Fruit fly (Drosophila melanogaster) whole organism, pupa: ENCODE measurements around the gene CG18304.

ENCODE experiments used
- CG10348 ChIP-seq: fragments of 200-800 bp; sonication (Bioruptor generic); IDR thresholded peaks from 2 replicates; pipeline ENCODE4 v1.3.6; 2022; ENCODE audit warnings: missing biosample characterization, missing genetic modification characterization
- CG12605 ChIP-seq: fragments of 200-800 bp; sonication (Bioruptor generic); IDR thresholded peaks from 2 replicates; pipeline ENCODE4 v1.3.6; 2022; ENCODE audit warnings: missing biosample characterization, missing genetic modification characterization
- CG13204 ChIP-seq: fragments of 200-800 bp; sonication (Bioruptor generic); optimal IDR thresholded peaks from 2 replicates; lab custom pipeline; 2018; ENCODE audit warnings: missing biosample characterization, mild to moderate bottlenecking, missing genetic modification characterization, moderate library complexity
- CG15710 ChIP-seq: fragments of 200-800 bp; sonication (Bioruptor generic); optimal IDR thresholded peaks from 2 replicates; lab custom pipeline; 2018; ENCODE audit warnings: missing biosample characterization, mild to moderate bottlenecking, missing genetic modification characterization, moderate library complexity
- CG17806 ChIP-seq: fragments of 200-800 bp; sonication (Bioruptor generic); optimal IDR thresholded peaks from 2 replicates; lab custom pipeline; 2018; ENCODE audit warnings: missing biosample characterization, mild to moderate bottlenecking, missing genetic modification characterization, moderate library complexity
- CG32121 ChIP-seq: fragments of 200-800 bp; sonication (Bioruptor generic); IDR thresholded peaks from 2 replicates; pipeline ENCODE4 v1.3.6; 2022; ENCODE audit warnings: missing biosample characterization, missing genetic modification characterization
- CG34367 ChIP-seq: fragments of 200-800 bp; sonication (Bioruptor generic); optimal IDR thresholded peaks from 2 replicates; lab custom pipeline; 2018; ENCODE audit warnings: missing biosample characterization, mild to moderate bottlenecking, missing genetic modification characterization
- CG4496 ChIP-seq: fragments of 200-800 bp; sonication (Bioruptor generic); IDR thresholded peaks from 3 replicates; pipeline ENCODE4 v1.3.6; 2022; ENCODE audit warnings: missing biosample characterization, missing genetic modification characterization
- CG8159 ChIP-seq: fragments of 200-800 bp; sonication (Bioruptor generic); optimal IDR thresholded peaks from 3 replicates; lab custom pipeline; 2018; ENCODE audit warnings: missing biosample characterization, mild to moderate bottlenecking, missing genetic modification characterization, moderate library complexity
- CG8301 ChIP-seq: fragments of 200-800 bp; sonication (Bioruptor generic); optimal IDR thresholded peaks from 2 replicates; lab custom pipeline; 2018; ENCODE audit warnings: missing biosample characterization, mild to moderate bottlenecking, missing genetic modification characterization
- CG9948 ChIP-seq: fragments of 200-800 bp; sonication (Bioruptor generic); optimal IDR thresholded peaks from 2 replicates; lab custom pipeline; 2018; ENCODE audit warnings: missing biosample characterization, mild to moderate bottlenecking, missing genetic modification characterization, moderate library complexity
- D1 ChIP-seq: fragments of 200-800 bp; sonication (Bioruptor generic); optimal IDR thresholded peaks from 2 replicates; lab custom pipeline; 2018; ENCODE audit warnings: missing biosample characterization, mild to moderate bottlenecking, missing genetic modification characterization, moderate library complexity
- EcR ChIP-seq: fragments of 200-800 bp; sonication (Bioruptor generic); optimal IDR thresholded peaks from 3 replicates; lab custom pipeline; 2019; ENCODE audit warnings: missing biosample characterization, missing genetic modification characterization, mild to moderate bottlenecking, moderate library complexity, missing genetic modification reagents
- Pif1B ChIP-seq: fragments of 200-800 bp; sonication (Bioruptor generic); optimal IDR thresholded peaks from 3 replicates; lab custom pipeline; 2016; ENCODE audit warnings: missing biosample characterization, missing genetic modification characterization
- Snoo ChIP-seq: fragments of 200-800 bp; sonication (Bioruptor generic); optimal IDR thresholded peaks from 3 replicates; lab custom pipeline; 2017; ENCODE audit warnings: missing biosample characterization, mild to moderate bottlenecking, missing genetic modification characterization, inconsistent platforms
- fd96Ca ChIP-seq: fragments of 200-800 bp; sonication (Bioruptor generic); IDR thresholded peaks from 3 replicates; pipeline ENCODE4 v1.3.6; 2022; ENCODE audit warnings: missing biosample characterization, missing genetic modification characterization
- gl ChIP-seq: fragments of 200-800 bp; sonication (Bioruptor generic); optimal IDR thresholded peaks from 2 replicates; lab custom pipeline; 2018; ENCODE audit warnings: missing biosample characterization, mild to moderate bottlenecking, missing genetic modification characterization
- rn ChIP-seq: fragments of 200-800 bp; sonication (Bioruptor generic); IDR thresholded peaks from 2 replicates; pipeline ENCODE4 v1.3.6; 2022; ENCODE audit warnings: missing biosample characterization, missing genetic modification characterization

CG18304 gene

DNA sequence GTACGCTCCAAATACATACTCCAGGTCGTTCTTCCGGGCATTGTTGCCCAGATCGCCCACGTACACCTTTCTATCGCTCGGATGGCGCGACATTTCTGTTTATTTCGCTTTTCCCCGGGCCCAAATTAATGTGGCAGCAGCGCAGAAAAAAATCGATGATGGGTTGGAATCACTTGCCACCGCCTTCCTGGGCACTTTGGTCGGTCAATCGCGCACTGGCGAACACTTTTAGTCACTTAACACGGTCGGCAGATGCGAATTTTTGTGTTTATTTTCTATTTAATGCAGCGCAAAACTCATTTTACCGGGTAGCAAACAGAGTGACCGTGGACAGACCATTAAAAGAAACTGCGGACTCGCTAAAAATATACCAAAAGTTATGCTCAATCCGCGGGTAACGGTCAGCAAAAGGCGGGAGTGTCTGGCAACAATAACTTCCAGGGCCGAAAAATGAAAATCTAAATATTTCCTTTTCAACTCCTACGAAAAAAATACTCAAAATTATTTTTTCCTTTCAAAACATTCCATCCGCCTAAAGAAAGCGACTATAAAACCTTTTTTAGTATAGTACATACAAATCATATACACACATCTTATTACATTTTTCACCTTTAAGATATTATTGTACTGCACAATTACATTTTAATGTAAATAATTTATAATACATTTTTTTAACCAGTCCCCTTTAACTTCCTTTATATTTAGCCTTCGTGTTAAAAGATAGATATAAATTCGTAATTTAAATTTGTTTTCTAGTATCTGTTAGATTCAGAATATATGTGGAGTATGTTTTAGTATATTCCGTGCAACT lies 22.6 kb downstream of the CG18304 start, which contains the start of gene x16:
x16 (minus strand) TSS at position 361 of the 811 bp plus-strand sequence.
- TF ChIP-seq CG8159 (tag; lab: Kevin White, UChicago) (peak; percentile 13), CG4496 (GFP tag; lab: Robert Waterston, UW) (no peak), CG17806 (no peak), gl (no peak), rn (GFP tag; lab: Robert Waterston, UW) (no peak)
- TF ChIP-seq, all 21 proteins: peak for 1

DNA sequence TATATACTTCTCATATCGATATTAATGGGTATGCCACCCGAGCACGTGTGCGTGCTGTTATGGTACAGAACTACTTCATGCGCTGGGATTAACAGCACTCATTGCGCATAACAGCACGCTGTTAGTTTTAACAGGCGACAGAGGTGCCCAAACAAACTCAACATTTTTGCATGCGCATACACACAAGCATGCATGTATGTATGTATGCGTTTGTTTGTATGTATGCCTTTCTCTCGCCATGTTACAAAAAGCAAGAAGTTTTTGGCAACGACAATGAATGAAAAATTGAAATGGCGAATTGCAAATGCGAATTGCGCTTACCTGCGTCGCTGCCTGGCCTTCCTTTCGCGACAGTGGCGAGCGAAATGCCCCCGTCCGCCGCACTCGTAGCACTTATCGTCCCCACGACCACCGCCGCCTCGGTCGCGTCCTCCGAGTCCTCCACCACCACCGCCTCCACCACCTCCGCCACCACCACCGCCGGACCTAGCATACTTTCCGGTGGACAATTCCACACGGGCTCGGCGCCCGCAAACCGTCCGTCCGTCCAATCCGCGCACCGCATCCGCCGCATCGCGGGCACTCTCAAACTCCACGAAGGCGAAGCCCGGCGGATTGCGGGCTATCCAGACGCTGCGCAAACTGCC lies 23.3 kb downstream of the CG18304 start:
- TF ChIP-seq CG15710 (tag; lab: Kevin White, UChicago) (peak; percentile 4), fd96Ca (GFP tag; lab: Robert Waterston, UW) (no peak), CG8159 (tag; lab: Kevin White, UChicago) (no peak), CG8301 (tag; lab: Kevin White, UChicago) (no peak), CG13204 (no peak), rn (GFP tag; lab: Robert Waterston, UW) (no peak), CG12605 (GFP tag; lab: Robert Waterston, UW) (no peak)

DNA sequence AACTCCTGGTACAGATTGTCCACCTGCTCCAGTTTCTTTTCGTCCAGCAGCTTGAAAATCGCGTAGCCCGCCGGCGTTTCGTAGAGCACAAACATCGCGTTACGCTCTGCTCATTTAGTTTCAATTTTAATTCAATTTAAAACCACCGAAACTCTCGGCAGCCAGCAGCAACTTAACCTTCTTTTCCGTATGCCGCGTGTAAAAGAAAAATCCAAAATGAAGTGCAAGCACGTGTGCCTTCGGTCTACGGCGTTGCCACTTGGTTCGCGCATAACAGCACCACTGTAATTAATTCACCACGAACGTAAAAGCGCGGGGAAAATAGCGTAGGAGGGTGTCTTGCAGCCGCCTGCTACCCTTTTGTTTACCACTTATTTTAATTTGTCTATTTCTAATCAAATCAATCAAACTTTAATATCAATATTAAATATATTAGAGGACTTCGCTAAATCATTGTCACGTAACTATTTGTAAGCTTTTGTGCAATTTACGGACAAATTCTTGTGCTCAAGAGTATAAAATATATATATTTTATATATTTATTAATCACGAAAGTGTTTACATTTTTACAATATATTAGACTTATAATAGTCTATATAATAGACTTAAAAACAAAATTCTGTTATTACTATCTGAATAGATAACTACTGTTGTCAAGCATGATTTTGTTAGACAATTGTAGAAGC lies 24.0 kb downstream of the CG18304 start, which contains the start of gene nop5:
nop5 (minus strand) TSS at position 227 of the 686 bp plus-strand sequence.
- TF ChIP-seq Pif1B (GFP tag; lab: Kevin White, UChicago), result no peak
- TF ChIP-seq CG13204, result no peak
- no peak for TF ChIP-seq CG12605 (GFP tag; lab: Robert Waterston, UW)
- TF ChIP-seq CG15710 (tag; lab: Kevin White, UChicago), result peak; percentile 67
- peak; percentile 44 for TF ChIP-seq CG17806
- TF ChIP-seq CG9948 (tag; lab: Kevin White, UChicago), result peak; percentile 63
- TF ChIP-seq CG32121 (GFP tag; lab: Robert Waterston, UW), result no peak
- TF ChIP-seq CG8301 (tag; lab: Kevin White, UChicago), result no peak
- no peak for TF ChIP-seq gl
- TF ChIP-seq Snoo (tag; lab: Kevin White, UChicago), result peak; percentile 50
- no peak for TF ChIP-seq CG10348 (GFP tag; lab: Robert Waterston, UW)

DNA sequence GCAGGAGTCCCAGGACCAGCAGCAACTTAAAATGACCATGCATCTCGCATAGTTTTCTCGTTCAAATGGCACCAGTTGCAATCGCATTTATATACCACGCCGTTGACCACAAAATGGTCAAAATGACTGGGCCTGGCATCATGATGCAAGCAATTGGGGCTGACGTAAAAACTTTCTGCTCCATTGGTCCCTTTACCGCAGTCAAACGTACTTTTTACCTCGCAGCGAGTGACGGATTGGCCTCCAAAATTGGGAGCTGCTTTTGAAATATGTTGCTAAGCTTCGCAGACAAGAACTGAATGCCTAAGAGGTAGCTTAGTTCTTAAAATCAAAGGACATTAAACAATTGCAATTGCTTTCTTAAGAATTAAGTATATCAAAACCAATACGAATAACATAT lies 26.3 kb downstream of the CG18304 start, which contains the start of gene CG32829:
CG32829 (minus strand) TSS at position 101 of the 400 bp plus-strand sequence.
- TF ChIP-seq D1 (tag; lab: Kevin White, UChicago) (no peak), CG9948 (tag; lab: Kevin White, UChicago) (no peak)

DNA sequence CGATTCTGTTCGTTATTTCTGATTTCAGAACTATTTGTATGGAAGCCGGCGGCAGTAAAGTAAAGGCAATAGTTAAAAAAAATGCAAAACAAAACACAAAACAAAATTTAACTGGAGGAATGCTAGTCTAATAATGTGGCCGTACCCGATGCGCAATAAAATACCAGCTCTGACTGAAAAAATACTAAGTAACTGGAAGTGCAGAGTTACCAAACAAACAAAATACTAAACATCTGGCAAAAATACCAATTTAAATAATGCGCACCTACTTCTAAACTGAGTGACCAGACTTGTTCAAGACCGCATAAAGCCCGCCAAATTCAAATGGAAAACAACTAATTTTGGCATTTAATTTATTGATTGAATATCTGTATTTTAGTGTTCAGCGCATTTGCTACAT lies 28.6 kb downstream of the CG18304 start, which contains the start of gene Wee1:
Wee1 (minus strand) TSS at position 175 of the 400 bp plus-strand sequence.
- TF ChIP-seq CG8159 (tag; lab: Kevin White, UChicago) (no peak), fd96Ca (GFP tag; lab: Robert Waterston, UW) (no peak), gl (no peak), CG8301 (tag; lab: Kevin White, UChicago) (no peak), CG4496 (GFP tag; lab: Robert Waterston, UW) (no peak), CG32121 (GFP tag; lab: Robert Waterston, UW) (no peak), CG13204 (no peak), D1 (tag; lab: Kevin White, UChicago) (no peak), CG12605 (GFP tag; lab: Robert Waterston, UW) (no peak), CG10348 (GFP tag; lab: Robert Waterston, UW) (no peak), Snoo (tag; lab: Kevin White, UChicago) (no peak), CG15710 (tag; lab: Kevin White, UChicago) (no peak)

DNA sequence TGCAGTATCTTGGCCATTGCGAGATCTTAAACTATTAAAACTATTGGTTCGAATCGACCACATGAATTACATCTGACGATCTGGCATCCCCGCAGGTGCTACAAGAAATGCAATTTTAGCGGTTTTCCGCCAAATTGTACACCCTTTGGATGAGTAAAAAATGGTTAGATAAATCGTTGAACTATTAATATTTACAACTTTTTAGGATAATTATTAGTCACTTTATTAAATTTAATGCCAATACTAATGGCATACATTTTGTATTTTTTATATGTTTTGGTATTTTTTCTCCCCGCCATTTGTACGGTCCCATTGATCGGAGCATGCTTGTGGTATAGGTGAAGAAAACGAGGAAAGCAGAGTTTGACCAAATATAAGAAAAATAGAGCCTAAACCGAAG lies 34.9 kb downstream of the CG18304 start, which contains the start of the genes Polr1F and Rat1:
Polr1F (minus strand) TSS at position 84 of the 400 bp plus-strand sequence.
Rat1 (plus strand) TSS at position 323 of the 400 bp plus-strand sequence.
- no peak for TF ChIP-seq Snoo (tag; lab: Kevin White, UChicago)
- no peak for TF ChIP-seq Pif1B (GFP tag; lab: Kevin White, UChicago)
- no peak for TF ChIP-seq fd96Ca (GFP tag; lab: Robert Waterston, UW)
- TF ChIP-seq CG17806, result no peak
- TF ChIP-seq CG12605 (GFP tag; lab: Robert Waterston, UW), result no peak
- no peak for TF ChIP-seq CG8301 (tag; lab: Kevin White, UChicago)
- no peak for TF ChIP-seq D1 (tag; lab: Kevin White, UChicago)
- TF ChIP-seq gl, result no peak
- no peak for TF ChIP-seq CG8159 (tag; lab: Kevin White, UChicago)
- TF ChIP-seq EcR (GFP tag; lab: Kevin White, UChicago), result no peak
- TF ChIP-seq CG34367 (tag; lab: Kevin White, UChicago), result no peak
- TF ChIP-seq, all 21 proteins: peak for 0
